Worm (Caenorhabditis elegans) whole organism, late embryonic: Measurements from ENCODE around the gene T10C6.16.

Experiments
- C08G9.2 ChIP-seq: sonication (generic microtip); optimal IDR thresholded peaks from 2 replicates; lab custom pipeline; 2016; ENCODE audit warnings: mild to moderate bottlenecking, missing genetic modification characterization, moderate library complexity, missing compliant biosample characterization
- K02D7.2 ChIP-seq: sonication (generic microtip); optimal IDR thresholded peaks from 2 replicates; lab custom pipeline; 2017; ENCODE audit warnings: mild to moderate bottlenecking, missing genetic modification characterization, missing compliant biosample characterization
- ceh-19 ChIP-seq: fragments of 200-800 bp; sonication (Bioruptor generic); optimal IDR thresholded peaks from 2 replicates; lab custom pipeline; 2018; ENCODE audit warnings: mild to moderate bottlenecking, missing genetic modification characterization, missing compliant biosample characterization
- ceh-30 ChIP-seq: fragments of 150-350 bp; optimal IDR thresholded peaks from 2 replicates; lab custom pipeline; 2014; ENCODE audit warnings: missing biosample characterization, missing genetic modification characterization
- ceh-6 ChIP-seq: fragments of 200-800 bp; sonication (Bioruptor generic); optimal IDR thresholded peaks from 2 replicates; lab custom pipeline; 2018; ENCODE audit warnings: mild to moderate bottlenecking, missing genetic modification characterization, missing compliant biosample characterization
- che-1 ChIP-seq: sonication (generic microtip); optimal IDR thresholded peaks from 2 replicates; lab custom pipeline; 2016; ENCODE audit warnings: mild to moderate bottlenecking, missing genetic modification characterization, missing compliant biosample characterization
- fkh-10 ChIP-seq: fragments of 150-350 bp; optimal IDR thresholded peaks from 2 replicates; lab custom pipeline; 2014; ENCODE audit warnings: missing biosample characterization, missing genetic modification reagents, missing genetic modification characterization
- lin-11 ChIP-seq: fragments of 200-800 bp; sonication (Bioruptor generic); optimal IDR thresholded peaks from 2 replicates; lab custom pipeline; 2018; ENCODE audit warnings: mild to moderate bottlenecking, missing genetic modification characterization, missing compliant biosample characterization
- nhr-11 ChIP-seq: fragments of 150-350 bp; optimal IDR thresholded peaks from 2 replicates; lab custom pipeline; 2014; ENCODE audit warnings: missing biosample characterization, missing genetic modification characterization
- odd-2 ChIP-seq: sonication (generic microtip); optimal IDR thresholded peaks from 2 replicates; lab custom pipeline; 2017; ENCODE audit warnings: antibody characterized with exemption, mild to moderate bottlenecking, missing genetic modification characterization, missing compliant biosample characterization
- pag-3 ChIP-seq: sonication (generic microtip); optimal IDR thresholded peaks from 2 replicates; lab custom pipeline; 2016; ENCODE audit warnings: missing compliant biosample characterization, missing genetic modification characterization, borderline replicate concordance
- pros-1 ChIP-seq: fragments of 150-350 bp; optimal IDR thresholded peaks from 2 replicates; lab custom pipeline; 2014; ENCODE audit warnings: missing biosample characterization, missing genetic modification reagents, missing genetic modification characterization
- sox-4 ChIP-seq: sonication (generic microtip); optimal IDR thresholded peaks from 2 replicates; lab custom pipeline; 2017; ENCODE audit warnings: mild to moderate bottlenecking, missing genetic modification characterization, inconsistent platforms, missing compliant biosample characterization
- tbx-2 ChIP-seq: sonication (generic microtip); optimal IDR thresholded peaks from 2 replicates; lab custom pipeline; 2016; ENCODE audit warnings: missing genetic modification characterization, missing compliant biosample characterization

- TF ChIP-seq lin-11 (no peak), pros-1 (no peak), sox-4 (tag; lab: Kevin White, UChicago) (no peak), tbx-2 (tag; lab: Kevin White, UChicago) (no peak), che-1 (tag; lab: Kevin White, UChicago) (no peak), fkh-10 (no peak), ceh-19 (GFP tag; lab: Kevin White, UChicago) (no peak), nhr-11 (tag; lab: Kevin White, UChicago) (no peak), K02D7.2 (tag; lab: Kevin White, UChicago) (no peak), odd-2 (tag; lab: Kevin White, UChicago) (no peak), ceh-6 (GFP tag; lab: Kevin White, UChicago) (no peak), ceh-30 (tag; lab: Kevin White, UChicago) (no peak), pag-3 (tag; lab: Kevin White, UChicago) (no peak), C08G9.2 (tag; lab: Kevin White, UChicago) (no peak)
Observed at ce11 chrV:16000433-16000832, 32.4 kb downstream of the T10C6.16 start, which contains the start of gene nhr-50.
